Fruit fly (Drosophila melanogaster) whole organism, embryonic: Measurements from ENCODE around the gene Acp65Aa.

Experiments
- Antp ChIP-seq: fragments of 200-800 bp; sonication (Bioruptor generic); optimal IDR thresholded peaks from 3 replicates; lab custom pipeline; 2016; ENCODE audit warnings: missing biosample characterization, missing genetic modification characterization
- Bdp1 ChIP-seq: fragments of 200-800 bp; sonication (Bioruptor generic); optimal IDR thresholded peaks from 3 replicates; lab custom pipeline; 2016; ENCODE audit warnings: missing biosample characterization, missing genetic modification characterization
- Bteb2 ChIP-seq: fragments of 200-800 bp; sonication (Bioruptor generic); optimal IDR thresholded peaks from 2 replicates; lab custom pipeline; 2016; ENCODE audit warnings: missing biosample characterization, missing genetic modification characterization
- CG10274 ChIP-seq: fragments of 200-800 bp; sonication (Bioruptor generic); optimal IDR thresholded peaks from 3 replicates; lab custom pipeline; 2017; ENCODE audit warnings: missing biosample characterization, mild to moderate bottlenecking, missing genetic modification characterization
- CG10959 ChIP-seq: fragments of 200-800 bp; sonication (Bioruptor generic); IDR thresholded peaks from 2 replicates; pipeline ENCODE4 v1.3.6; 2022; ENCODE audit warnings: missing biosample characterization, missing genetic modification characterization
- CG11398 ChIP-seq: fragments of 200-800 bp; sonication (Bioruptor generic); optimal IDR thresholded peaks from 2 replicates; lab custom pipeline; 2016; ENCODE audit warnings: missing biosample characterization, missing genetic modification characterization
- CG1233 ChIP-seq: fragments of 200-800 bp; sonication (Bioruptor generic); optimal IDR thresholded peaks from 4 replicates; lab custom pipeline; 2018; ENCODE audit warnings: missing biosample characterization, mild to moderate bottlenecking, missing genetic modification characterization
- CG12659 ChIP-seq: fragments of 200-800 bp; sonication (Bioruptor generic); optimal IDR thresholded peaks from 3 replicates; lab custom pipeline; 2017; ENCODE audit warnings: mild to moderate bottlenecking, missing biosample characterization, missing genetic modification reagents, missing genetic modification characterization
- CG12744 ChIP-seq: fragments of 200-800 bp; sonication (Bioruptor generic); optimal IDR thresholded peaks from 2 replicates; lab custom pipeline; 2016; ENCODE audit warnings: missing biosample characterization, missing genetic modification characterization
- CG12942 ChIP-seq: fragments of 200-800 bp; sonication (Bioruptor generic); optimal IDR thresholded peaks from 3 replicates; lab custom pipeline; 2016; ENCODE audit warnings: missing biosample characterization, missing genetic modification characterization
- CG13424 ChIP-seq: fragments of 200-800 bp; sonication (Bioruptor generic); optimal IDR thresholded peaks from 2 replicates; lab custom pipeline; 2019; ENCODE audit warnings: missing biosample characterization, mild to moderate bottlenecking, missing genetic modification characterization, moderate library complexity
- CG14441 ChIP-seq: fragments of 200-800 bp; sonication (Bioruptor generic); IDR thresholded peaks from 2 replicates; pipeline ENCODE4 v1.3.6; 2022; ENCODE audit warnings: missing biosample characterization, missing genetic modification characterization
- CG14710 ChIP-seq: fragments of 200-800 bp; sonication (Bioruptor generic); optimal IDR thresholded peaks from 3 replicates; lab custom pipeline; 2019; ENCODE audit warnings: missing biosample characterization, mild to moderate bottlenecking, missing genetic modification characterization, moderate library complexity
- CG14860 ChIP-seq: fragments of 200-800 bp; sonication (Bioruptor generic); IDR thresholded peaks from 3 replicates; pipeline ENCODE4 v1.3.6; 2022; ENCODE audit warnings: missing biosample characterization, missing genetic modification characterization; ENCODE audit not compliant: partially characterized antibody
- CG15479 ChIP-seq: fragments of 200-800 bp; sonication (Bioruptor generic); optimal IDR thresholded peaks from 3 replicates; lab custom pipeline; 2019; ENCODE audit warnings: missing biosample characterization, mild to moderate bottlenecking, missing genetic modification characterization, moderate library complexity
- CG1647 ChIP-seq: fragments of 200-800 bp; sonication (Bioruptor generic); optimal IDR thresholded peaks from 3 replicates; lab custom pipeline; 2016; ENCODE audit warnings: missing biosample characterization, missing genetic modification characterization
- CG18262 ChIP-seq: fragments of 200-800 bp; optimal IDR thresholded peaks from 3 replicates; lab custom pipeline; 2019; ENCODE audit warnings: missing biosample characterization, mild to moderate bottlenecking, missing genetic modification characterization, moderate library complexity
- CG18476 ChIP-seq: fragments of 200-800 bp; sonication (Bioruptor generic); optimal IDR thresholded peaks from 2 replicates; lab custom pipeline; 2016; ENCODE audit warnings: missing biosample characterization, mild to moderate bottlenecking, missing genetic modification characterization
- CG2116 ChIP-seq: fragments of 200-800 bp; sonication (Bioruptor generic); optimal IDR thresholded peaks from 3 replicates; lab custom pipeline; 2018; ENCODE audit warnings: missing biosample characterization, mild to moderate bottlenecking, missing genetic modification characterization
- CG4360 ChIP-seq: fragments of 200-800 bp; sonication (Bioruptor generic); IDR thresholded peaks from 2 replicates; pipeline ENCODE4 v1.3.6; 2022; ENCODE audit warnings: missing biosample characterization, missing genetic modification characterization
- CG4404 ChIP-seq: fragments of 200-800 bp; sonication (Bioruptor generic); IDR thresholded peaks from 2 replicates; pipeline ENCODE4 v1.3.6; 2022; ENCODE audit warnings: missing biosample characterization, missing genetic modification characterization
- CG6813 ChIP-seq: fragments of 200-800 bp; sonication (Bioruptor generic); optimal IDR thresholded peaks from 2 replicates; lab custom pipeline; 2017; ENCODE audit warnings: missing biosample characterization, missing genetic modification characterization, mild to moderate bottlenecking, moderate library complexity, missing genetic modification reagents
- CG9437 ChIP-seq: fragments of 200-800 bp; sonication (Bioruptor generic); optimal IDR thresholded peaks from 2 replicates; lab custom pipeline; 2018; ENCODE audit warnings: missing biosample characterization, mild to moderate bottlenecking, missing genetic modification characterization
- Camta ChIP-seq: fragments of 200-800 bp; sonication (Bioruptor generic); optimal IDR thresholded peaks from 2 replicates; lab custom pipeline; 2016; ENCODE audit warnings: missing biosample characterization, missing genetic modification characterization
- Dll ChIP-seq: fragments of 200-800 bp; sonication (Bioruptor generic); IDR thresholded peaks from 4 replicates; pipeline ENCODE4 v1.3.6; 2022; ENCODE audit warnings: missing biosample characterization, missing genetic modification characterization; ENCODE audit not compliant: partially characterized antibody
- H15 ChIP-seq: fragments of 200-800 bp; sonication (Bioruptor generic); IDR thresholded peaks from 3 replicates; pipeline ENCODE4 v1.3.6; 2022; ENCODE audit warnings: missing biosample characterization, missing genetic modification characterization
- NC2α ChIP-seq: fragments of 200-800 bp; sonication (Bioruptor generic); optimal IDR thresholded peaks from 2 replicates; lab custom pipeline; 2016; ENCODE audit warnings: missing biosample characterization, missing genetic modification characterization
- Ptx1 ChIP-seq: fragments of 200-800 bp; sonication (Bioruptor generic); IDR thresholded peaks from 2 replicates; pipeline ENCODE4 v1.3.6; 2022; ENCODE audit warnings: missing biosample characterization, missing genetic modification characterization
- abd-A ChIP-seq: fragments of 200-800 bp; sonication (Bioruptor generic); optimal IDR thresholded peaks from 3 replicates; lab custom pipeline; 2019; ENCODE audit warnings: missing biosample characterization, mild to moderate bottlenecking, missing genetic modification characterization, moderate library complexity
- aop ChIP-seq: fragments of 200-800 bp; sonication (Bioruptor generic); IDR thresholded peaks from 2 replicates; pipeline ENCODE4 v1.3.6; 2022; ENCODE audit warnings: missing biosample characterization, missing genetic modification characterization
- ash1 ChIP-seq: fragments of 200-800 bp; sonication (Bioruptor generic); optimal IDR thresholded peaks from 2 replicates; lab custom pipeline; 2018; ENCODE audit warnings: missing biosample characterization, mild to moderate bottlenecking, missing genetic modification characterization
- btn ChIP-seq: fragments of 200-800 bp; sonication (Bioruptor generic); optimal IDR thresholded peaks from 2 replicates; lab custom pipeline; 2016; ENCODE audit warnings: missing biosample characterization, missing genetic modification characterization
- chinmo ChIP-seq: fragments of 200-800 bp; sonication (Bioruptor generic); IDR thresholded peaks from 4 replicates; pipeline ENCODE4 v1.3.6; 2022; ENCODE audit warnings: missing biosample characterization, missing genetic modification characterization; ENCODE audit not compliant: partially characterized antibody
- chm ChIP-seq: fragments of 200-800 bp; sonication (Bioruptor generic); IDR thresholded peaks from 2 replicates; pipeline ENCODE4 v1.3.6; 2022; ENCODE audit warnings: missing biosample characterization, missing genetic modification characterization
- da ChIP-seq: fragments of 200-800 bp; sonication (Bioruptor generic); optimal IDR thresholded peaks from 2 replicates; lab custom pipeline; 2016; ENCODE audit warnings: missing biosample characterization, missing genetic modification characterization
- emc ChIP-seq: fragments of 200-800 bp; sonication (Bioruptor generic); optimal IDR thresholded peaks from 2 replicates; lab custom pipeline; 2016; ENCODE audit warnings: missing biosample characterization, missing genetic modification characterization
- fu2 ChIP-seq: fragments of 200-800 bp; sonication (Bioruptor generic); optimal IDR thresholded peaks from 2 replicates; lab custom pipeline; 2016; ENCODE audit warnings: missing biosample characterization, missing genetic modification characterization
- inv ChIP-seq: fragments of 200-800 bp; sonication (Bioruptor generic); IDR thresholded peaks from 2 replicates; pipeline ENCODE4 v1.3.6; 2022; ENCODE audit warnings: missing biosample characterization, missing genetic modification characterization; ENCODE audit not compliant: partially characterized antibody
- mld ChIP-seq: fragments of 200-800 bp; sonication (Bioruptor generic); IDR thresholded peaks from 3 replicates; pipeline ENCODE4 v1.3.6; 2022; ENCODE audit warnings: missing biosample characterization, missing genetic modification characterization; ENCODE audit not compliant: partially characterized antibody
- nerfin-1 ChIP-seq: fragments of 200-800 bp; sonication (Bioruptor generic); optimal IDR thresholded peaks from 3 replicates; lab custom pipeline; 2019; ENCODE audit warnings: missing biosample characterization, mild to moderate bottlenecking, missing genetic modification characterization, moderate library complexity
- pan ChIP-seq, 4 experiments: fragments of >200 bp in 3 of 4; fragments of 200-800 bp in 1 of 4; sonication (Bioruptor generic) in 1 of 4; optimal IDR thresholded peaks in 3 of 4; IDR thresholded peaks in 1 of 4; 2 replicates each; pipeline versions ENCODE4 v1.3.6 to Lab custom; 2017 to 2022; ENCODE audit warnings: missing biosample characterization in 2 of 4, missing genetic modification characterization in 2 of 4, mixed read lengths in 1 of 4
- ro ChIP-seq: fragments of 200-800 bp; sonication (Bioruptor generic); IDR thresholded peaks from 2 replicates; pipeline ENCODE4 v1.3.6; 2022; ENCODE audit warnings: missing biosample characterization, missing genetic modification characterization
- salm ChIP-seq: fragments of 200-800 bp; sonication (Bioruptor generic); optimal IDR thresholded peaks from 2 replicates; lab custom pipeline; 2018; ENCODE audit warnings: missing biosample characterization, mild to moderate bottlenecking, missing genetic modification characterization
- sd ChIP-seq: fragments of 200-800 bp; sonication (Bioruptor generic); optimal IDR thresholded peaks from 3 replicates; lab custom pipeline; 2018; ENCODE audit warnings: missing biosample characterization, mild to moderate bottlenecking, missing genetic modification characterization, moderate library complexity
- so ChIP-seq: fragments of 200-800 bp; sonication (Bioruptor generic); IDR thresholded peaks from 3 replicates; pipeline ENCODE4 v1.3.6; 2022; ENCODE audit warnings: missing biosample characterization, missing genetic modification characterization
- tio ChIP-seq: fragments of 200-800 bp; sonication (Bioruptor generic); optimal IDR thresholded peaks from 2 replicates; lab custom pipeline; 2017; ENCODE audit warnings: missing biosample characterization, missing genetic modification characterization, inconsistent platforms
- twi ChIP-seq: fragments of 200-800 bp; optimal IDR thresholded peaks from 2 replicates; lab custom pipeline; 2019; ENCODE audit warnings: missing biosample characterization, mild to moderate bottlenecking, missing genetic modification characterization, moderate library complexity
- vnd ChIP-seq: fragments of 200-800 bp; sonication (Bioruptor generic); IDR thresholded peaks from 3 replicates; pipeline ENCODE4 v1.3.6; 2022; ENCODE audit warnings: missing biosample characterization, missing genetic modification characterization; ENCODE audit not compliant: partially characterized antibody
- zfh1 ChIP-seq: fragments of 200-800 bp; sonication (Bioruptor generic); IDR thresholded peaks from 3 replicates; pipeline ENCODE4 v1.3.6; 2022; ENCODE audit warnings: missing biosample characterization, missing genetic modification characterization

Acp65Aa gene

DNA sequence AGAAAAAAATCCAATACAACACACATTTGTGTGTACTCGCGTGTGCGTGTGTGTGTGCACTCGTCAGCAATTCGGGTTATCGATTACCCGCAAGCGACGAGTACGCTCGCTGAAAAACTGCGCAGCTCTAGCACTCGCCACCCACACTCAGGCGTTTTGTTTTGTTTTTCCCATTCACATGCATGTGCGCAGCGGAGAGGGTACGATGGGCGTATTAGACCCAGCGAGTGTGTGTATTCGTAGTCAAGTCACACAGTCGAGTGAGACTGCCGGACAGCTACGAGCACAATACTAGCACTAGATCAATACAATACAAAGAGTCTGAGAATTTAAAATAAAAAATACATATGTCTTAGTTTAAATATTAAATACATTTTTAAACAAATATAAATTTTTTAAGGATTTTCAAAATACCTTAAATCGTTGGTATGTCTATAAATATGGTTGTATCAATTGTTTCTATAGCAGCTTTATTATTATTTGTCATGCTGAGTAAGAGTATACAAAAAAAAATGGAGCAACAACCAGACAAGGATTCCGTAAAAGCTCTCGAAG is 32.4 kb upstream of the Acp65Aa start, which contains the start of the genes D19B and CG43293 (continued):
- peak; percentile 81 for TF ChIP-seq CG10959 (GFP tag; lab: Robert Waterston, UW)
- TF ChIP-seq CG12659 (GFP tag; lab: Kevin White, UChicago) = peak; percentile 95
- peak; percentile 81 for TF ChIP-seq so
- TF ChIP-seq Bteb2 (GFP tag; lab: Kevin White, UChicago) = peak; percentile 78
- peak; percentile 87 for TF ChIP-seq CG13424 (tag; lab: Kevin White, UChicago)
- peak; percentile 58 for TF ChIP-seq nerfin-1
- peak; percentile 74 for TF ChIP-seq CG18476 (GFP tag; lab: Kevin White, UChicago)
- peak; percentile 90 for TF ChIP-seq CG1233 (GFP tag; lab: Kevin White, UChicago)
- TF ChIP-seq CG2116 (GFP tag; lab: Kevin White, UChicago) = peak; percentile 64
- peak in 1 of 2 experiments; percentile 36 for TF ChIP-seq pan (optimal IDR thresholded peaks at IDR 0.05; lab: Kevin White, UChicago)
- peak in 1 of 2 experiments; percentile 92 for TF ChIP-seq pan (GFP tag; optimal IDR thresholded peaks at IDR 0.05 in 1 of 2, IDR thresholded peaks at IDR 0.05 in 1 of 2)
- TF ChIP-seq CG9437 (GFP tag; lab: Kevin White, UChicago) = peak; percentile 63
- TF ChIP-seq H15 (GFP tag; lab: Robert Waterston, UW) = peak; percentile 87
- TF ChIP-seq emc (GFP tag; lab: Kevin White, UChicago) = peak; percentile 31
- 0 out of 2 replicates have a peak, but pooled peaks have one; percentile 14 for TF ChIP-seq inv (GFP tag; lab: Robert Waterston, UW)
- TF ChIP-seq CG11398 (GFP tag; lab: Kevin White, UChicago) = peak; percentile 64
- peak; percentile 93 for TF ChIP-seq Antp (GFP tag; lab: Kevin White, UChicago)
- TF ChIP-seq Dll (GFP tag; lab: Robert Waterston, UW) = peak; percentile 65; the same call in 2 of the 4 replicates
- peak; percentile 93 for TF ChIP-seq zfh1 (GFP tag; lab: Robert Waterston, UW)
- peak; percentile 67 for TF ChIP-seq btn (GFP tag; lab: Kevin White, UChicago)
- peak; percentile 83 for TF ChIP-seq Camta (GFP tag; lab: Kevin White, UChicago)
- peak; percentile 78 for TF ChIP-seq ash1
- TF ChIP-seq abd-A (tag; lab: Kevin White, UChicago) = no peak
- peak; percentile 97 for TF ChIP-seq chm (GFP tag; lab: Robert Waterston, UW)
- TF ChIP-seq tio (GFP tag; lab: Kevin White, UChicago) = no peak
- no peak for TF ChIP-seq CG14860 (GFP tag; lab: Robert Waterston, UW)
- TF ChIP-seq chinmo (GFP tag; lab: Robert Waterston, UW) = peak; percentile 98
- TF ChIP-seq ro (GFP tag; lab: Robert Waterston, UW) = peak; percentile 77
- 0 out of 3 replicates have a peak, but pooled peaks have one; percentile 34 for TF ChIP-seq vnd (GFP tag; lab: Robert Waterston, UW)
- peak; percentile 52 for TF ChIP-seq Bdp1 (GFP tag; lab: Kevin White, UChicago)
- peak; percentile 70 for TF ChIP-seq twi
- peak; percentile 45 for TF ChIP-seq NC2α
- peak; percentile 78 for TF ChIP-seq CG12744 (GFP tag; lab: Kevin White, UChicago)
- TF ChIP-seq CG14441 (GFP tag; lab: Robert Waterston, UW) = peak; percentile 93
- TF ChIP-seq da (GFP tag; lab: Kevin White, UChicago) = peak; percentile 50
- peak; percentile 91 for TF ChIP-seq CG12942 (GFP tag; lab: Kevin White, UChicago)
- TF ChIP-seq CG14710 (tag; lab: Kevin White, UChicago) = peak; percentile 74
- TF ChIP-seq CG10274 (GFP tag; lab: Kevin White, UChicago) = peak; percentile 80
- TF ChIP-seq CG15479 (GFP tag; lab: Kevin White, UChicago) = peak; percentile 31
- TF ChIP-seq CG18262 (tag; lab: Kevin White, UChicago) = peak; percentile 85
- TF ChIP-seq CG4360 (GFP tag; lab: Robert Waterston, UW) = peak; percentile 58; the same call in 1 of the 2 replicates
- TF ChIP-seq CG6813 (GFP tag; lab: Kevin White, UChicago) = peak; percentile 86
- peak; percentile 77 for TF ChIP-seq fu2
- peak; percentile 94 for TF ChIP-seq Ptx1 (GFP tag; lab: Robert Waterston, UW)
- peak; percentile 75 for TF ChIP-seq sd (tag; lab: Kevin White, UChicago)
- peak; percentile 83 for TF ChIP-seq CG1647
- TF ChIP-seq mld (GFP tag; lab: Robert Waterston, UW) = no peak
- TF ChIP-seq salm (tag; lab: Kevin White, UChicago) = peak; percentile 57
- TF ChIP-seq aop (GFP tag; lab: Robert Waterston, UW) = peak; percentile 77
- peak; percentile 73 for TF ChIP-seq CG4404 (GFP tag; lab: Robert Waterston, UW)
